Fruit fly (Drosophila melanogaster) whole organism, embryonic: ENCODE data around the gene NKCC.

Experiments used
- Aef1 ChIP-seq: fragments of 200-800 bp; sonication (Bioruptor generic); IDR thresholded peaks from 3 replicates; pipeline ENCODE4 v1.3.6; 2022; ENCODE audit warnings: missing biosample characterization, missing genetic modification characterization
- CG10267 ChIP-seq: fragments of 200-800 bp; sonication (Bioruptor generic); optimal IDR thresholded peaks from 2 replicates; lab custom pipeline; 2018; ENCODE audit warnings: missing biosample characterization, mild to moderate bottlenecking, missing genetic modification characterization, moderate library complexity
- CG10654 ChIP-seq: fragments of 200-800 bp; sonication (Bioruptor generic); optimal IDR thresholded peaks from 2 replicates; lab custom pipeline; 2016; ENCODE audit warnings: missing biosample characterization, missing genetic modification characterization
- CG10959 ChIP-seq: fragments of 200-800 bp; sonication (Bioruptor generic); IDR thresholded peaks from 2 replicates; pipeline ENCODE4 v1.3.6; 2022; ENCODE audit warnings: missing biosample characterization, missing genetic modification characterization
- CG11247 ChIP-seq: fragments of 200-800 bp; sonication (Bioruptor generic); IDR thresholded peaks from 2 replicates; pipeline ENCODE4 v1.3.6; 2022; ENCODE audit warnings: missing biosample characterization, missing genetic modification characterization
- CG11398 ChIP-seq: fragments of 200-800 bp; sonication (Bioruptor generic); optimal IDR thresholded peaks from 2 replicates; lab custom pipeline; 2016; ENCODE audit warnings: missing biosample characterization, missing genetic modification characterization
- CG11723 ChIP-seq: fragments of 200-800 bp; sonication (Bioruptor generic); optimal IDR thresholded peaks from 2 replicates; lab custom pipeline; 2017; ENCODE audit warnings: missing biosample characterization, mild to moderate bottlenecking, missing genetic modification characterization
- CG12071 ChIP-seq: fragments of 200-800 bp; sonication (Bioruptor generic); optimal IDR thresholded peaks from 3 replicates; lab custom pipeline; 2018; ENCODE audit warnings: missing biosample characterization, mild to moderate bottlenecking, missing genetic modification characterization
- CG14014 ChIP-seq: fragments of 200-800 bp; sonication (Bioruptor generic); IDR thresholded peaks from 2 replicates; pipeline ENCODE4 v1.3.6; 2022; ENCODE audit warnings: missing biosample characterization, missing genetic modification characterization
- CG16779 ChIP-seq: fragments of 200-800 bp; sonication (Bioruptor generic); IDR thresholded peaks from 2 replicates; pipeline ENCODE4 v1.3.6; 2022; ENCODE audit warnings: missing biosample characterization, missing genetic modification characterization
- CG16863 ChIP-seq: fragments of 200-800 bp; sonication (Bioruptor generic); optimal IDR thresholded peaks from 3 replicates; lab custom pipeline; 2016; ENCODE audit warnings: missing biosample characterization, missing genetic modification characterization
- CG17568 ChIP-seq: fragments of 200-800 bp; sonication (Bioruptor generic); optimal IDR thresholded peaks from 2 replicates; lab custom pipeline; 2018; ENCODE audit warnings: missing biosample characterization, mild to moderate bottlenecking, missing genetic modification characterization, moderate library complexity
- CG2875 ChIP-seq: fragments of 200-800 bp; sonication (Bioruptor generic); optimal IDR thresholded peaks from 2 replicates; lab custom pipeline; 2017; ENCODE audit warnings: missing biosample characterization, mild to moderate bottlenecking, missing genetic modification characterization, missing genetic modification reagents
- CG31365 ChIP-seq: fragments of 200-800 bp; sonication (Bioruptor generic); optimal IDR thresholded peaks from 2 replicates; lab custom pipeline; 2018; ENCODE audit warnings: missing biosample characterization, mild to moderate bottlenecking, missing genetic modification characterization
- CG33557 ChIP-seq: fragments of 200-800 bp; sonication (Bioruptor generic); optimal IDR thresholded peaks from 2 replicates; lab custom pipeline; 2019; ENCODE audit warnings: missing biosample characterization, mild to moderate bottlenecking, missing genetic modification characterization, moderate library complexity
- CG3726 ChIP-seq: fragments of 200-800 bp; sonication (Bioruptor generic); IDR thresholded peaks from 3 replicates; pipeline ENCODE4, ENCODE4 v1.3.6; 2022; ENCODE audit warnings: missing biosample characterization, missing genetic modification characterization
- CG7928 ChIP-seq: fragments of 200-800 bp; sonication (Bioruptor generic); optimal IDR thresholded peaks from 2 replicates; lab custom pipeline; 2017; ENCODE audit warnings: missing biosample characterization, mild to moderate bottlenecking, missing genetic modification characterization
- CG7987 ChIP-seq: fragments of 200-800 bp; sonication (Bioruptor generic); optimal IDR thresholded peaks from 2 replicates; lab custom pipeline; 2018; ENCODE audit warnings: missing biosample characterization, mild to moderate bottlenecking, missing genetic modification characterization, moderate library complexity
- CG9797 ChIP-seq: fragments of 200-800 bp; sonication (Bioruptor generic); optimal IDR thresholded peaks from 3 replicates; lab custom pipeline; 2018; ENCODE audit warnings: missing biosample characterization, mild to moderate bottlenecking, missing genetic modification characterization
- CG9817 ChIP-seq: fragments of 200-800 bp; sonication (Bioruptor generic); optimal IDR thresholded peaks from 2 replicates; lab custom pipeline; 2018; ENCODE audit warnings: missing biosample characterization, mild to moderate bottlenecking, missing genetic modification characterization, moderate library complexity
- Drgx ChIP-seq: fragments of 200-800 bp; sonication (Bioruptor generic); IDR thresholded peaks from 2 replicates; pipeline ENCODE4 v1.3.6; 2022; ENCODE audit warnings: missing biosample characterization, missing genetic modification characterization
- H15 ChIP-seq: fragments of 200-800 bp; sonication (Bioruptor generic); IDR thresholded peaks from 3 replicates; pipeline ENCODE4 v1.3.6; 2022; ENCODE audit warnings: missing biosample characterization, missing genetic modification characterization
- HLH3B ChIP-seq: fragments of 200-800 bp; sonication (Bioruptor generic); IDR thresholded peaks from 2 replicates; pipeline ENCODE4 v1.3.6; 2022; ENCODE audit warnings: missing biosample characterization, missing genetic modification characterization
- HLH4C ChIP-seq: fragments of 200-800 bp; sonication (Bioruptor generic); IDR thresholded peaks from 3 replicates; pipeline ENCODE4 v1.3.6; 2022; ENCODE audit warnings: missing biosample characterization, missing genetic modification characterization; ENCODE audit not compliant: partially characterized antibody
- Med ChIP-seq: fragments of 200-800 bp; sonication (Bioruptor generic); peaks from one replicate; lab custom pipeline; 2016; ENCODE audit warnings: missing biosample characterization, missing genetic modification characterization, mild to moderate bottlenecking, inconsistent platforms, moderate library complexity
- Meics ChIP-seq: fragments of 200-800 bp; sonication (Bioruptor generic); optimal IDR thresholded peaks from 2 replicates; lab custom pipeline; 2017; ENCODE audit warnings: missing biosample characterization, mild to moderate bottlenecking, missing genetic modification characterization
- Optix ChIP-seq: fragments of 200-800 bp; sonication (Bioruptor generic); IDR thresholded peaks from 3 replicates; pipeline ENCODE4 v1.3.6; 2022; ENCODE audit warnings: missing biosample characterization, missing genetic modification characterization
- Scr ChIP-seq: fragments of 200-800 bp; sonication (Bioruptor generic); IDR thresholded peaks from 2 replicates; pipeline ENCODE4 v1.3.6; 2022; ENCODE audit warnings: missing biosample characterization, missing genetic modification characterization; ENCODE audit not compliant: partially characterized antibody
- Sox100B ChIP-seq: fragments of 200-800 bp; sonication (Bioruptor generic); optimal IDR thresholded peaks from 3 replicates; lab custom pipeline; 2018; ENCODE audit warnings: missing biosample characterization, mild to moderate bottlenecking, missing genetic modification characterization
- Vsx1 ChIP-seq: fragments of 200-800 bp; sonication (Bioruptor generic); optimal IDR thresholded peaks from 2 replicates; lab custom pipeline; 2017; ENCODE audit warnings: missing biosample characterization, mild to moderate bottlenecking, missing genetic modification characterization, missing genetic modification reagents
- bsh ChIP-seq, 2 experiments: fragments of 200-800 bp; sonication (Bioruptor generic); optimal IDR thresholded peaks; 2 replicates each; lab custom pipeline; 2017 to 2018; ENCODE audit warnings: mild to moderate bottlenecking in 2 of 2, missing biosample characterization in 2 of 2, missing genetic modification characterization in 2 of 2, moderate library complexity in 1 of 2
- btn ChIP-seq: fragments of 200-800 bp; sonication (Bioruptor generic); optimal IDR thresholded peaks from 2 replicates; lab custom pipeline; 2016; ENCODE audit warnings: missing biosample characterization, missing genetic modification characterization
- crol ChIP-seq: fragments of 200-800 bp; sonication (Bioruptor generic); IDR thresholded peaks from 2 replicates; pipeline ENCODE4 v1.3.6; 2022; ENCODE audit warnings: missing biosample characterization, missing genetic modification characterization
- eve ChIP-seq, 2 experiments: fragments of >200 bp; optimal IDR thresholded peaks; 2 replicates each; lab custom pipeline; 2017; ENCODE audit warnings: missing biosample characterization in 2 of 2, missing genetic modification characterization in 2 of 2
- gt ChIP-seq: fragments of 200-800 bp; sonication (Bioruptor generic); IDR thresholded peaks from 2 replicates; pipeline ENCODE4 v1.3.6; 2022; ENCODE audit warnings: missing biosample characterization, missing genetic modification characterization
- ind ChIP-seq: fragments of 200-800 bp; sonication (Bioruptor generic); optimal IDR thresholded peaks from 3 replicates; lab custom pipeline; 2016; ENCODE audit warnings: missing biosample characterization, missing genetic modification characterization
- inv ChIP-seq: fragments of 200-800 bp; sonication (Bioruptor generic); IDR thresholded peaks from 2 replicates; pipeline ENCODE4 v1.3.6; 2022; ENCODE audit warnings: missing biosample characterization, missing genetic modification characterization; ENCODE audit not compliant: partially characterized antibody
- jing ChIP-seq: fragments of 200-800 bp; sonication (Bioruptor generic); optimal IDR thresholded peaks from 2 replicates; lab custom pipeline; 2018; ENCODE audit warnings: missing biosample characterization, mild to moderate bottlenecking, missing genetic modification characterization
- nerfin-1 ChIP-seq: fragments of 200-800 bp; sonication (Bioruptor generic); optimal IDR thresholded peaks from 3 replicates; lab custom pipeline; 2019; ENCODE audit warnings: missing biosample characterization, mild to moderate bottlenecking, missing genetic modification characterization, moderate library complexity
- nerfin-2 ChIP-seq: fragments of 200-800 bp; sonication (Bioruptor generic); IDR thresholded peaks from 2 replicates; pipeline ENCODE4 v1.3.6; 2022; ENCODE audit warnings: missing biosample characterization, missing genetic modification characterization; ENCODE audit not compliant: partially characterized antibody
- nmo ChIP-seq: fragments of 200-800 bp; sonication (Bioruptor generic); optimal IDR thresholded peaks from 2 replicates; lab custom pipeline; 2018; ENCODE audit warnings: missing biosample characterization, mild to moderate bottlenecking, missing genetic modification characterization, moderate library complexity
- pfk ChIP-seq: fragments of 200-800 bp; sonication (Bioruptor generic); optimal IDR thresholded peaks from 2 replicates; lab custom pipeline; 2018; ENCODE audit warnings: missing biosample characterization, mild to moderate bottlenecking, missing genetic modification characterization, moderate library complexity
- pho ChIP-seq: fragments of 200-800 bp; sonication (Bioruptor generic); optimal IDR thresholded peaks from 2 replicates; lab custom pipeline; 2016; ENCODE audit warnings: missing biosample characterization, missing genetic modification characterization
- salm ChIP-seq: fragments of 200-800 bp; sonication (Bioruptor generic); optimal IDR thresholded peaks from 2 replicates; lab custom pipeline; 2018; ENCODE audit warnings: missing biosample characterization, mild to moderate bottlenecking, missing genetic modification characterization
- sima ChIP-seq: fragments of 200-800 bp; sonication (Bioruptor generic); optimal IDR thresholded peaks from 2 replicates; lab custom pipeline; 2016; ENCODE audit warnings: missing biosample characterization, missing genetic modification characterization
- stc ChIP-seq: fragments of 200-800 bp; sonication (Bioruptor generic); IDR thresholded peaks from 2 replicates; pipeline ENCODE4 v1.3.6; 2022; ENCODE audit warnings: missing biosample characterization, missing genetic modification characterization
- stwl ChIP-seq: fragments of 200-800 bp; sonication (Bioruptor generic); optimal IDR thresholded peaks from 3 replicates; lab custom pipeline; 2018; ENCODE audit warnings: missing biosample characterization, mild to moderate bottlenecking, missing genetic modification characterization, moderate library complexity
- vfl ChIP-seq: fragments of 200-800 bp; sonication (Bioruptor generic); optimal IDR thresholded peaks from 2 replicates; lab custom pipeline; 2016; ENCODE audit warnings: missing biosample characterization, missing genetic modification characterization
- vnd ChIP-seq: fragments of 200-800 bp; sonication (Bioruptor generic); IDR thresholded peaks from 3 replicates; pipeline ENCODE4 v1.3.6; 2022; ENCODE audit warnings: missing biosample characterization, missing genetic modification characterization; ENCODE audit not compliant: partially characterized antibody
- vvl ChIP-seq: fragments of 200-800 bp; sonication (Bioruptor generic); IDR thresholded peaks from 2 replicates; pipeline ENCODE4 v1.3.6; 2022; ENCODE audit warnings: missing biosample characterization, missing genetic modification characterization
- zfh2 ChIP-seq: fragments of 200-800 bp; sonication (Bioruptor generic); optimal IDR thresholded peaks from 2 replicates; lab custom pipeline; 2016; ENCODE audit warnings: missing biosample characterization, missing genetic modification characterization

NKCC gene

DNA sequence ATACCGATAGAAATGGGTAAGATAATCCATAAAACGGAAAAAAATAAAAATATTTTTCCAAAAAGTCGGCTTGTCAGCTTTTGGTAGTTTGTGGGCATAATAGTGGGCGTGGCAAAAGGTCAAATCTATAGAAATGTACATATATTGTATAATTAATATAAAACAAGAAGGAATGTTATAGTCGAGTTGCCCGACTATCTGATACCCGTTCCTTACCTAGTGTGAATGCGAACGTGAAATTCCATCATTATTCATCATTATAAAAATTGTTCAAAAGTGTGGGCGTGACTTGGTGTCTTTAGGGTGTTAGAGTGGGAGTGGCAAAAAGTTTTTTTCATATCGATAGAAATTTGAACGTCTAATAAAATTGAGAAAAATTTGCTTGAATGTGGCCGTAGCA, 49.1 kb upstream of the NKCC start (continued):
- TF ChIP-seq ind (GFP tag; lab: Kevin White, UChicago) (no peak), vfl (GFP tag; lab: Kevin White, UChicago) (no peak), CG11723 (GFP tag; lab: Kevin White, UChicago) (no peak), nerfin-1 (tag; lab: Kevin White, UChicago) (no peak), CG11398 (GFP tag; lab: Kevin White, UChicago) (no peak), zfh2 (GFP tag; lab: Kevin White, UChicago) (no peak), CG9817 (tag; lab: Kevin White, UChicago) (no peak), gt (GFP tag; lab: Robert Waterston, UW) (no peak), Scr (GFP tag; lab: Robert Waterston, UW) (peak; percentile 42), Med (GFP tag; lab: Kevin White, UChicago) (peak; percentile 20), CG12071 (GFP tag; lab: Kevin White, UChicago) (no peak), vvl (GFP tag; lab: Robert Waterston, UW) (no peak), CG16863 (GFP tag; lab: Kevin White, UChicago) (no peak), HLH4C (peak; percentile 72), CG7987 (no peak), CG7928 (GFP tag; lab: Kevin White, UChicago) (no peak), CG10959 (no peak), Meics (GFP tag; lab: Kevin White, UChicago) (no peak), CG2875 (no peak), Aef1 (no peak)

DNA sequence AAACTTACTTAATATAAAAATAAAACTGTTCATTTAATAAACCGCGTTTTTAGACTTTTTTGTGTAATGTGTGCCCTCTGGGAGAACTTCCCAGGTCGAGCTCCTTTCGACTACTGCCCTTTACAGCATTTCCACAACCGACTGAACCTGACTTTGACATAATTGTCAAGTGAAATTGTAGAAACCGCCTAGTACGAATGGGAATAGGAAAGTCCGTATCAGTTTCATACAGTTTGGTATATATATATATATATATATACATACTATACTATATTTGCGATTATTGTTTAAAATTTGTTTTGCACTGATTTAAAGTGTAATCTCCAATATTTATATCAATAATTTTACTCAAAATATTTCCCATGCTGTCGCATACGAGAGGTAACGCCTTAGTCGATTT, 48.6 kb upstream of the NKCC start, which contains the start of gene mia:
Gene mia (minus strand): TSS at position 101 of the 400 bp plus-strand sequence.
- TF ChIP-seq btn (no peak), CG16779 (GFP tag; lab: Robert Waterston, UW) (no peak), bsh (GFP tag; optimal IDR thresholded peaks at IDR 0.05; lab: Kevin White, UChicago) (no peak), salm (tag; lab: Kevin White, UChicago) (no peak), CG11247 (GFP tag; lab: Robert Waterston, UW) (no peak), stc (GFP tag; lab: Robert Waterston, UW) (no peak), CG3726 (GFP tag; lab: Robert Waterston, UW) (no peak), nmo (no peak), crol (GFP tag; lab: Robert Waterston, UW) (no peak), nerfin-2 (no peak), CG10654 (no peak)
- TF ChIP-seq, all 482 proteins: peak for 0

dm6 chr3R:5550452-5550851, 48.0 kb upstream of the NKCC start:
- TF ChIP-seq Vsx1 (GFP tag; lab: Kevin White, UChicago), result no peak
- TF ChIP-seq CG33557 (GFP tag; lab: Kevin White, UChicago), result no peak
- TF ChIP-seq vnd (GFP tag; lab: Robert Waterston, UW), result no peak; the same call in 2 of the 3 replicates
- TF ChIP-seq CG31365 (tag; lab: Kevin White, UChicago), result no peak
- TF ChIP-seq Drgx, result no peak
- TF ChIP-seq HLH3B, result no peak
- TF ChIP-seq pho (GFP tag; lab: Kevin White, UChicago), result no peak
- TF ChIP-seq H15 (GFP tag; lab: Robert Waterston, UW), result no peak
- peak; percentile 59 for TF ChIP-seq stwl (tag; lab: Kevin White, UChicago)
- no peak for TF ChIP-seq Sox100B (GFP tag; lab: Kevin White, UChicago)
- TF ChIP-seq inv, result peak; percentile 41; the same call in 1 of the 2 replicates
- TF ChIP-seq CG17568, result no peak
- no peak for TF ChIP-seq pfk
- no peak for TF ChIP-seq CG10267 (tag; lab: Kevin White, UChicago)
- no peak for TF ChIP-seq eve (GFP tag; optimal IDR thresholded peaks at IDR 0.05; lab: Kevin White, UChicago)
- no peak for TF ChIP-seq jing
- TF ChIP-seq CG14014 (GFP tag; lab: Robert Waterston, UW), result no peak
- TF ChIP-seq Optix (GFP tag; lab: Robert Waterston, UW), result no peak
- TF ChIP-seq CG9797 (GFP tag; lab: Kevin White, UChicago), result peak; percentile 35
- no peak for TF ChIP-seq sima (GFP tag; lab: Kevin White, UChicago)
